Worm (Caenorhabditis elegans) whole organism, L4/young adult: Measurements from ENCODE around the gene idpb-5.

Experiments used
- W03F9.2 ChIP-seq: fragments of 150-350 bp; optimal IDR thresholded peaks from 2 replicates; lab custom pipeline; 2014; ENCODE audit warnings: missing biosample characterization, missing genetic modification characterization
- dao-5 ChIP-seq: sonication (generic microtip); optimal IDR thresholded peaks from 2 replicates; lab custom pipeline; 2016; ENCODE audit warnings: missing genotype, missing genetic modification characterization, moderate library complexity, missing compliant biosample characterization
- him-1 ChIP-seq: sonication (generic microtip); optimal IDR thresholded peaks from 2 replicates; lab custom pipeline; 2016; ENCODE audit warnings: missing genotype, missing genetic modification reagents, missing genetic modification characterization, missing compliant biosample characterization

Gene idpb-5

DNA sequence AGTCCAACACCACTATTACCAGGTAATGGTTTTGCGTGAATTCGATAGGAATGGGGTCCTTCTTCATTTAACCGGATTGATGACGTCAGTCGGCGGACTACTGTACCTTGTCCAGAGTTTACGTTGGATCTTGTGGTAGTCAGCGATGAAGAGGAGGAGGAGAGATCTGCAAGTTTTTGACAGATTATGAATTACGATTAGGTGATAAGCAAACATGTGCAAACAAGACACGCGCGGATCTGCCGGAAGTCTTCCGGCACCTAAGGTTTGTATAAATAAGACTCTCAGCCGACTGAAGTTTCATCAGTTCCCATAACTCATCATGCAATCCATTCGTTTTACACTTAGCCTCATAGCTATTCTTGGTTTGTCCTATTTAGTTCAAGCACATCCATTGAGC, at the start of gene idpb-5:
Gene idpb-5 (plus strand): TSS at position 301 of the 400 bp plus-strand sequence.
- TF ChIP-seq W03F9.2 (no peak), dao-5 (tag; lab: Kevin White, UChicago) (no peak), him-1 (tag; lab: Kevin White, UChicago) (no peak)

DNA sequence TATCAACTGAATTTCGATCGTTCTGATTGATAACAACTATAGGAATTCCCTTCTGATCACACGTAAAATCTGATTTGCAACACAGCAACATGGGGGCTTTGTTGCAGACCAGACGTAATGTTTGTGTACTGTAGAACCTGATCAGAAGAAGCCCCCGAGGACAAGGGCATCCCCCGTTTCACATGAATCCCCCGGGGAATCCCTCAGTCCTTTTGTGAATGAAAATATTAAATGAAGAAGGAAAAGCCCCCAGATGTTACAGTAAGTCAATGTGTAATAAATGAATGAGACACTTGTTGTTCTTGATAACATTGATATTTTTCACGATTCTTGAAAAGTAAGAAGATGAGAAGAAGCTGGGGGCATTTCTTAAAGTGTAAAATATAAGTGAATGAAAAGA, 45.1 kb upstream of the idpb-5 start:
- TF ChIP-seq him-1 (tag; lab: Kevin White, UChicago) = no peak
- TF ChIP-seq dao-5 (tag; lab: Kevin White, UChicago) = no peak
- no peak for TF ChIP-seq W03F9.2

DNA sequence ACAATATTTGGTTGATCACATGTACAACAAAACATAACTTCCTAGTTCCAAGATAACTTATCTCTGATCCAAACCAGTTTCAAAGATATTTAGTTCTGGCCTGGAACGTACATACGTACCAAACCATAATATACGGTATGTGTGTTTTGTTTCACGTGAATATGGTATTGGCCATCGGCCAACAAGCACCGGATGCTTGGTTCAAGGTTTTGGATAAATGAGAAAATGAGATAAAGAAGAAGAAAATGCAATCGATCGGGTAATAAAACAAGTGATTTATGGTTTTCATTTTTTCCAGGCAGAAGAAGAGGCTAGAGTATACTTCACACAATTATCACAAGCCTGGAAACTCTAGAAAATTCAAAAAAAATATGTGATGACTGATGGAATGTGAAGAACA, 44.0 kb upstream of the idpb-5 start:
- no peak for TF ChIP-seq him-1 (tag; lab: Kevin White, UChicago)
- no peak for TF ChIP-seq W03F9.2
- no peak for TF ChIP-seq dao-5 (tag; lab: Kevin White, UChicago)

DNA sequence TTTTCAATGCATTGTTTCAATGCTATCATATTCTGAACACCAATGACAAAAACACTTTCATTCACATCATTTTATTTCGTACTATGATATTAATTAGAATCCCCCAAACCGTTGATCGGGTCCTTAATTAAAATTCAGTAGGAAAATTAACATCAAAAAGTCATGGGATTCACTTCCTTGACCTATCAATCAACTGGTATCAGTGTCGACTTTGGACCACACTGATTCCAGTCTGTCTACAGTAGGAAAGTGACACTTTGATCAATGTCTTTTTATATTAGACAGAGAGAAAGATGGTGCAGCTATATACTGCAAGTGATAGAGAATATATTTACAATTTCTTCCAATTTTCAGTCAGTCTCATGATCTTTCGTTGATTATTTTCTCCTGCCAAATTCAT, 43.0 kb upstream of the idpb-5 start:
- no peak for TF ChIP-seq W03F9.2
- no peak for TF ChIP-seq him-1 (tag; lab: Kevin White, UChicago)
- no peak for TF ChIP-seq dao-5 (tag; lab: Kevin White, UChicago)

DNA sequence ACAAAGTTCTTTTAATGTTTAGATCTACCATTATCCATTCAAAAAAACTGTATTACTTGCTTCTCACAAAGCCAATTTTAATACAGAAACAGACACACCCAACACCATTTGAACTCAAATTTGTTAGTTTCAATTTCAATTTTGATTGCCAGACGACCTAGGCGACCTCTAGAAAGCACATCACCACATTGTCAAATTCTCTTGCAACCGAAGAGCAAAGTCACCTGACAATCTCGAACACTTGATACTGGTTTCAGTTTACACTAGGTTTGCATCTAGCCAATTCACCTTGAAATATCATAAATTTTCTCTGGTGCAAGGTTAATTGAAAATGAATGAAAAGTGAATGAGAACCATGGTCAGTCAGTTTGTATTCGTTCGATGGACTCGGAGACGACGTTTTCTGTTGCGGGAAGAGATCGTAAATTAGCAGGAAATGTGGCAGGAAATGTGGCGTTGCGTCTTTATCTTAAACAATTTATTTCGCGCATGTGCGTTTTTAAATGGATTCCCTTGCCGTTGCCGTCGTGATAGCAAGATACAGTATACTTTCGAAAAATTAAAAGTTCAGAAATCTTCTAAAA, 42.0 kb upstream of the idpb-5 start:
- TF ChIP-seq W03F9.2 (no peak), dao-5 (tag; lab: Kevin White, UChicago) (no peak), him-1 (tag; lab: Kevin White, UChicago) (no peak)

DNA sequence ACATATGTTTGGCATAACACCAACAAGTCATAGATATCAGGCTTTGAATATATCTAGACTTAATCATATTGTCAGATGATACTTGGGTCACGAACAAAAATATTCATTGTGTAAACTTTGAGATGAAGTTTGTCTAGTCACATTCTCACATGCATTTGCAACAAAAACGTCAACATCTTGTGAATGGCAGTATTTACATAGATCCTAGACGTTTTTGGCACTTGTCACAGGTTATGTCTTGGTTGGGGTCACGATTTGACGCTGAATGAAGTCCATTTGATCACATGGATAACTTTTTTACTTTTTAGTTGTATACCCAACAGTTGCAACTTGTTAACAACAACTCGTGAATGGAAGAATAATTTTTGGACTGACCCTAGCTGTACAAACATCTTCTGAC, 41.0 kb upstream of the idpb-5 start:
- TF ChIP-seq dao-5 (tag; lab: Kevin White, UChicago) (no peak), W03F9.2 (no peak), him-1 (tag; lab: Kevin White, UChicago) (no peak)

DNA sequence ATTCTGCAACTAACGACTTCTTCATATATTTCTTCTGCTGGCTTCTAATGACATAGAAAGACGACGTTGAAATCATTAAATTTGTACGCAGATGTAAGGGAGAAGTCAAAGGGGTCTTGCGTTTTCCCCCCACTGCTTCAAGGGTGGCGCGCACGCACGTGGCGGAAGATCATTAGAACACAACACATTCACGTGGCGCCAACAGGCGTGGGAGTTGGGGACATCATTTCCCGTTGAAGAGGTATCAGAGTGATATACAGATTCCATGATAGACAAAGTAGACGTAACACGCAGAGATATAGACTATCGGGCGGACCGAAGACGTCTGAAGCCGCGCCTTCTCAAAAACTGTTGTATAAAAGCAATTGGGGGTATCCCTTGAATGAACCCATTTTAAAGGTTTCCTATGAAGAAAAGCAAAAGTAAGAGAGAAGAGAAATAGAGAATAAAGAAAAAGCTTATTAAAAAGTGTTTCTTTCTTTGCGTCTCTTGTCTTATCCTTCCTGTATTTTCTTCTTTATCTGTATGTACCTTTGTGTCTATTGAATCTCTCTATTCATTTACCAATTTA, 40.0 kb upstream of the idpb-5 start:
- TF ChIP-seq dao-5 (tag; lab: Kevin White, UChicago) = no peak
- TF ChIP-seq W03F9.2 = no peak
- no peak for TF ChIP-seq him-1 (tag; lab: Kevin White, UChicago)

DNA sequence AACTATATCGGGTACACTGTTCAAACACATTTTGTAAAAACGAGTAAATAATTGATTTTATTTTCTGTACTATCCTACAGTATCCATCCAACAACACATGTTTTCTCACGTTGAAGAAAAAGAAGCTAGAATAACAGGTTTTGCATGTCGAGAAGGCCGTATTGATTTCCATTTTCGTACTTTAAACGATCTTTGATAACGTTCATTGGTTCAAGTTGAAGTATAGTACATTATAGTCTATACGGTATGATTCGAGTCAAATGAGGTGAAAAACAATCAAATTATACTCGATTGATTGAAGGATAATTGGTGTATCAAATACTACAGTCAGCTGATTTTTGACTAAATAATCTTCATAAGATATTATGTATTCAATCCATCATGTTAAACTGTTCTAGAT, 38.8 kb upstream of the idpb-5 start:
- TF ChIP-seq him-1 (tag; lab: Kevin White, UChicago) (no peak), dao-5 (tag; lab: Kevin White, UChicago) (no peak), W03F9.2 (no peak)

DNA sequence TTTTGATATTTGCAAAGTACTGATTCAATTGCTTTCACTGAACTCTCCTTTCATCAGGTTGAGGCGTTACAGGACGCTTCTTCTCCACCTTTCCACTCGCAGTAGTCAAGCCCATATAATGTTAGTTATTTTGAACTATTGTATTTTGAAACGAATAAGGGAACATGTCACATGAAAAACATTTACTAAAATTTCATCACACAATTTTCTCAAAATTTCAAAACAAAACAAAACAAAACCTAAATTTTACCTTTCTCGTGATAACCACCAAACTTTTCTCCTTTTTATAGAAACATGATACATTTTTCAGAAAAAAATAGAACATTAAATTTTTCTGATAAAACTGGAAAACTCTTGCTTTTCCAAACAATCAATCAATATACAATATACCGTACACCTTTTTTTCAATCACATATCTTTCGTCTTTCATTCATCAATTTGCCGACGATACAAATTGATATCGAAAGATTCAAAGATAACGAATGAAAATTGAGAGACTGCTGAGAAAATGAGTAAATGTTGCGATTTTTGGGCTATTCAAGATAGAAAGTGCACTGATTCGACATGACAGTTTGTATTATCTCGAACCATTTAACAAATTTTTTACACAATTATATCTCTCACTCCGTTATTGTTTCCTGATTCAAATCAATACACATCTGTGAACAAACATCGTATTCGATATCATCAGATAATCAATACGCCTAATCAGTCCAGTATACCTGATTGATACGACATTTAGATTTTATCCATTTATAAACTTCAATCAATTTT, 38.1 kb upstream of the idpb-5 start:
- TF ChIP-seq W03F9.2 (no peak), him-1 (tag; lab: Kevin White, UChicago) (no peak), dao-5 (tag; lab: Kevin White, UChicago) (no peak)

DNA sequence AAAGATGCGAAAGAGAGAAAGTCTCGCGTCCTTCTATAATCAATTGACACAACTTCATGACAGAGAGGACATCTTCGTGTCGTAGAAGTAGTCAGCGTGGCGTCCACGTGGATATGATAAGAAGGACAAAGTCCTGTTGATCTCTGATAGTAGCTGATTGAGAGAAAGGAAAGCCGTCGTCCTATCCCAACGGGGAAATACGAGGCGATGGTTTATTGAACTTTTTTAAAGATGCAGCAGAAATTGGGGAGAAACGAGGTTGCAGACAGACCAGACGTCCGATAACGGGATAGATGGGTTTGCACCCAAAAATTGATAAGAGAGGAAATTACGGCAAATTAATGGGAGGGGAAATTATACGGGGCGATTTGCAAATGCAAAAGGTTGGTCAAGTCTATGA, 36.8 kb upstream of the idpb-5 start:
- no peak for TF ChIP-seq dao-5 (tag; lab: Kevin White, UChicago)
- TF ChIP-seq W03F9.2 = no peak
- no peak for TF ChIP-seq him-1 (tag; lab: Kevin White, UChicago)

DNA sequence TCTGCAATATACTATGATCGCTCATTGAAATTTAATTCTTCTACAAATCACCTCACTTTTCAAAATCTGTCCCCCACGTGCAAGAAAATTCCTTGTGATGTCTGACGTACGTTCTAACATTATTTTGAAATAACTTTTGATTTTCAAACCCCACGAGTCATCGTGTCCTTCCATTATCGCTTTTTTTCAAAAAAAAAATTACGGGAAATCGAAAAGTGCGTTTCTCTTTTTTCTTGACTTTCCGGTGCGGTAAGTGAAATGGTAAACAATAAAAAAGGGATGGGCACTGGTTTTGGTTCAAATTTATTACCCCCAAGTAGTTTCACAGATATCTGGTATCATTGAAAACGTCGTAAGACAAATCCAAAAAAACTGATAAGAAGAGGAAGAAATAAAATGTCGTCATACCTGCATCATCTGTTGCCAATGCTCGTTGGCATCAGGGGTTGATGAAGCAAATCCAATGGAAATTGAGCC, 35.8 kb upstream of the idpb-5 start:
- TF ChIP-seq W03F9.2 (no peak), him-1 (tag; lab: Kevin White, UChicago) (no peak)

DNA sequence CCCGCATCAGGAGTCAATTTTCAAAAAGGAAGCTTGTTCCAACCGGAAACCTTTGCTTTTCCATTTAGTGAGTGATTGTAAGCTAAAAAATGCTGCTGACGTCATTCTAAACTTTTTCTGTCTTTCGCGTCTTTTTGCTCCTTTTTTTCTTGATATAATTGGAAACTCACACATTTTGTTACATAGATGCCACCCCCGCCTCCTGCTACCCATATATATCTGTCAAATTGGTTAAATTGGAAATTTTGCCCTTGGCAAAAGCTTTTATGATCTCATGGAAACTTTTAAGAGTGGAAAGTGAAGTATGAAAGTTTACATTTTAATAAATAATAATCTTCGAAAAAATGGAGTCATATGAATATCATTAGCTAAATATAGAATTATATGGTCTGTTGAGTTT, 29.4 kb upstream of the idpb-5 start:
- TF ChIP-seq dao-5 (tag; lab: Kevin White, UChicago) (no peak), him-1 (tag; lab: Kevin White, UChicago) (no peak), W03F9.2 (no peak)

DNA sequence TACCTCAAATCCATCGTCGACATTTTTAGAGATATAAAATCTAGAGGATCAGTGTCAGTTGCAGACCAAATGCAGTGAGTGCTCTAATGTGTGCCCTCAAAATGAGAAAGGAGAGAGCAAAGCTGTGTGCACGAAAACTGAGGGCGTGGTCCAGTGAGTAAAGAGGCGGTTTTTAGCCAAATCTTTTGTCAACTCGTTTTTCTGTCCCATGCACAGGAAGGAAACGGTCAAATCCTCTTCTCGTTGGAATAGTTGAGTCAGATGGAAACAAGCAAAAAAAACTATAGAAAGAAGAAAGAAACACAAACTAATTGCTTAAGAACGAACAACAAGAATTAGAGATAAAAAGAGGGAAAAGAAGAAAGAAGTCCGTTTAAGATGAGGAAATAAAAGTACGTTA, 27.4 kb upstream of the idpb-5 start, which contains the start of gene D2023.3:
Gene D2023.3 (minus strand): TSS at position 101 of the 400 bp plus-strand sequence.
- no peak for TF ChIP-seq W03F9.2
- no peak for TF ChIP-seq him-1 (tag; lab: Kevin White, UChicago)
- TF ChIP-seq dao-5 (tag; lab: Kevin White, UChicago) = no peak

DNA sequence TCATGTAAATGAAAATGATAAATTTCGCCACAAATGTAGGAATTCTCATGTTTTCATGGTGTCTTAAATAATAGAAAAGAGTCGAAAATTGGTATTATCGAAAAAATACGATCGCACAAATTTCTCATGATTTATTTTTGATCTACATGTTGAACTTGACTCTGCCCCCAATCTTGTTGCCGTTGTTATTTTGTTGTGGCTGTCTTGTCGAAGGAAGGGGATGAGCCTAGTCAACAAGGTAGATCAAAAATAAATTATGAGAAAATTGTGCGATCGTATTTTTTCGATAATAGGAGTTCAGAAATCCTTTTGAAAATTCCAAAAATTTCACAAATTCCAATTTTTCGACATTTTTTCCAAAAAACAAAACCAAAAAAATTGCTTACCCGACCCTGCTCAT, 23.8 kb upstream of the idpb-5 start:
- TF ChIP-seq dao-5 (tag; lab: Kevin White, UChicago) (no peak), W03F9.2 (no peak), him-1 (tag; lab: Kevin White, UChicago) (no peak)
